Fruit fly (Drosophila melanogaster) whole organism, adult: ENCODE results near the gene CG1896.

ENCODE experiments used
- CG12768 ChIP-seq: fragments of 200-800 bp; sonication (Bioruptor generic); optimal IDR thresholded peaks from 2 replicates; lab custom pipeline; 2017; ENCODE audit warnings: missing biosample characterization, missing genetic modification characterization, mild to moderate bottlenecking, moderate library complexity, missing genetic modification reagents
- CG14711 ChIP-seq: fragments of 200-800 bp; sonication (Bioruptor generic); optimal IDR thresholded peaks from 2 replicates; lab custom pipeline; 2018; ENCODE audit warnings: missing biosample characterization, mild to moderate bottlenecking, missing genetic modification characterization, moderate library complexity
- Clk ChIP-seq: fragments of 200-800 bp; sonication (Bioruptor generic); optimal IDR thresholded peaks from 2 replicates; lab custom pipeline; 2017; ENCODE audit warnings: missing biosample characterization, missing genetic modification characterization
- Hr96 ChIP-seq: fragments of 200-800 bp; sonication (Bioruptor generic); optimal IDR thresholded peaks from 2 replicates; lab custom pipeline; 2016; ENCODE audit warnings: missing biosample characterization, missing genetic modification characterization
- cic ChIP-seq: fragments of 200-800 bp; sonication (Bioruptor generic); optimal IDR thresholded peaks from 2 replicates; lab custom pipeline; 2017; ENCODE audit warnings: missing biosample characterization, mild to moderate bottlenecking, missing genetic modification characterization, moderate library complexity
- kay ChIP-seq: fragments of 200-800 bp; sonication (Bioruptor generic); peaks from one replicate; lab custom pipeline; 2016; ENCODE audit warnings: missing biosample characterization, missing genetic modification characterization, borderline replicate concordance
- pad ChIP-seq: fragments of 200-800 bp; sonication (Bioruptor generic); optimal IDR thresholded peaks from 3 replicates; lab custom pipeline; 2017; ENCODE audit warnings: missing biosample characterization, missing genetic modification characterization, mild to moderate bottlenecking, moderate library complexity, missing genetic modification reagents

dm6 chr3R:31758587-31759167, 14.6 kb downstream of the CG1896 start, which contains the start of gene CG2187:
- no peak for TF ChIP-seq cic (GFP tag; lab: Kevin White, UChicago)
- TF ChIP-seq Hr96 (GFP tag; lab: Kevin White, UChicago): no peak
- no peak for TF ChIP-seq CG14711 (tag; lab: Kevin White, UChicago)
- no peak for TF ChIP-seq CG12768
- TF ChIP-seq kay (GFP tag; lab: Kevin White, UChicago): peak; percentile 17
- no peak for TF ChIP-seq pad (GFP tag; lab: Kevin White, UChicago)
- no peak for TF ChIP-seq Clk (GFP tag; lab: Kevin White, UChicago)
